Fruit fly (Drosophila melanogaster) whole organism, embryonic: ENCODE results near the gene Peritrophin-A.

Experiments
- CG10654 ChIP-seq: fragments of 200-800 bp; sonication (Bioruptor generic); optimal IDR thresholded peaks from 2 replicates; lab custom pipeline; 2016; ENCODE audit warnings: missing biosample characterization, missing genetic modification characterization
- CG11560 ChIP-seq: fragments of 200-800 bp; sonication (Bioruptor generic); IDR thresholded peaks from 3 replicates; pipeline ENCODE4 v1.3.6; 2022; ENCODE audit warnings: missing biosample characterization, missing genetic modification characterization
- CG12236 ChIP-seq: fragments of 200-800 bp; sonication (Bioruptor generic); optimal IDR thresholded peaks from 2 replicates; lab custom pipeline; 2016; ENCODE audit warnings: missing biosample characterization, missing genetic modification characterization
- CG13424 ChIP-seq: fragments of 200-800 bp; sonication (Bioruptor generic); optimal IDR thresholded peaks from 2 replicates; lab custom pipeline; 2019; ENCODE audit warnings: missing biosample characterization, mild to moderate bottlenecking, missing genetic modification characterization, moderate library complexity
- CG14667 ChIP-seq: fragments of 200-800 bp; sonication (Bioruptor generic); IDR thresholded peaks from 2 replicates; pipeline ENCODE4 v1.3.6; 2022; ENCODE audit warnings: missing biosample characterization, missing genetic modification characterization
- CG15479 ChIP-seq: fragments of 200-800 bp; sonication (Bioruptor generic); optimal IDR thresholded peaks from 3 replicates; lab custom pipeline; 2019; ENCODE audit warnings: missing biosample characterization, mild to moderate bottlenecking, missing genetic modification characterization, moderate library complexity
- CG15601 ChIP-seq: fragments of 200-800 bp; sonication (Bioruptor generic); optimal IDR thresholded peaks from 3 replicates; lab custom pipeline; 2019; ENCODE audit warnings: missing biosample characterization, mild to moderate bottlenecking, missing genetic modification characterization, moderate library complexity
- CG2202 ChIP-seq: fragments of 200-800 bp; sonication (Bioruptor generic); optimal IDR thresholded peaks from 2 replicates; lab custom pipeline; 2018; ENCODE audit warnings: missing biosample characterization, mild to moderate bottlenecking, missing genetic modification characterization
- CG34376 ChIP-seq: fragments of 200-800 bp; sonication (Bioruptor generic); optimal IDR thresholded peaks from 2 replicates; lab custom pipeline; 2018; ENCODE audit warnings: missing biosample characterization, mild to moderate bottlenecking, missing genetic modification characterization
- CG3847 ChIP-seq: fragments of 200-800 bp; sonication (Bioruptor generic); IDR thresholded peaks from 2 replicates; pipeline ENCODE4 v1.3.6; 2022; ENCODE audit warnings: missing biosample characterization, missing genetic modification characterization
- CG3995 ChIP-seq: fragments of 200-800 bp; sonication (Bioruptor generic); optimal IDR thresholded peaks from 3 replicates; lab custom pipeline; 2016; ENCODE audit warnings: missing biosample characterization, missing genetic modification characterization
- CG4328 ChIP-seq: fragments of 200-800 bp; sonication (Bioruptor generic); optimal IDR thresholded peaks from 3 replicates; lab custom pipeline; 2017; ENCODE audit warnings: missing biosample characterization, missing genetic modification reagents, missing genetic modification characterization
- CG9797 ChIP-seq: fragments of 200-800 bp; sonication (Bioruptor generic); optimal IDR thresholded peaks from 3 replicates; lab custom pipeline; 2018; ENCODE audit warnings: missing biosample characterization, mild to moderate bottlenecking, missing genetic modification characterization
- CkIIα-i1 ChIP-seq: fragments of 200-800 bp; sonication (Bioruptor generic); IDR thresholded peaks from 2 replicates; pipeline ENCODE4 v1.3.6; 2022; ENCODE audit warnings: missing biosample characterization, missing genetic modification characterization
- CrebB ChIP-seq: fragments of 200-800 bp; sonication (Bioruptor generic); optimal IDR thresholded peaks from 3 replicates; lab custom pipeline; 2018; ENCODE audit warnings: missing biosample characterization, mild to moderate bottlenecking, missing genetic modification characterization
- Dad ChIP-seq: fragments of 200-800 bp; sonication (Bioruptor generic); optimal IDR thresholded peaks from 3 replicates; lab custom pipeline; 2016; ENCODE audit warnings: missing biosample characterization, missing genetic modification characterization
- Drgx ChIP-seq: fragments of 200-800 bp; sonication (Bioruptor generic); IDR thresholded peaks from 2 replicates; pipeline ENCODE4 v1.3.6; 2022; ENCODE audit warnings: missing biosample characterization, missing genetic modification characterization
- E2f2 ChIP-seq: fragments of 200-800 bp; sonication (Bioruptor generic); IDR thresholded peaks from 2 replicates; pipeline ENCODE4 v1.3.6; 2022; ENCODE audit warnings: missing biosample characterization, missing genetic modification characterization
- GATAe ChIP-seq: fragments of 200-800 bp; sonication (Bioruptor generic); conservative IDR thresholded peaks from 2 replicates; pipeline ENCODE4 v1.3.6; 2022; ENCODE audit warnings: missing biosample characterization, missing genetic modification characterization
- HLH3B ChIP-seq: fragments of 200-800 bp; sonication (Bioruptor generic); IDR thresholded peaks from 2 replicates; pipeline ENCODE4 v1.3.6; 2022; ENCODE audit warnings: missing biosample characterization, missing genetic modification characterization
- HmgD ChIP-seq: fragments of 200-800 bp; sonication (Bioruptor generic); optimal IDR thresholded peaks from 3 replicates; lab custom pipeline; 2016; ENCODE audit warnings: missing biosample characterization, missing genetic modification characterization
- Hr3 ChIP-seq: fragments of 200-800 bp; sonication (Bioruptor generic); optimal IDR thresholded peaks from 3 replicates; lab custom pipeline; 2016; ENCODE audit warnings: missing biosample characterization, missing genetic modification characterization
- Jarid2 ChIP-seq: fragments of 200-800 bp; sonication (Bioruptor generic); optimal IDR thresholded peaks from 3 replicates; lab custom pipeline; 2017; ENCODE audit warnings: mild to moderate bottlenecking, missing biosample characterization, missing genetic modification reagents, missing genetic modification characterization
- PHDP ChIP-seq: fragments of 200-800 bp; sonication (Bioruptor generic); optimal IDR thresholded peaks from 3 replicates; lab custom pipeline; 2018; ENCODE audit warnings: missing biosample characterization, mild to moderate bottlenecking, missing genetic modification characterization, moderate library complexity
- Rfx ChIP-seq: fragments of 200-800 bp; sonication (Bioruptor generic); IDR thresholded peaks from 2 replicates; pipeline ENCODE4 v1.3.6; 2022; ENCODE audit warnings: missing biosample characterization, missing genetic modification characterization
- Tbp ChIP-seq: fragments of >200 bp; optimal IDR thresholded peaks from 2 replicates; lab custom pipeline; 2018; ENCODE audit warnings: missing biosample characterization, missing genetic modification characterization
- bab2 ChIP-seq: fragments of 200-800 bp; sonication (Bioruptor generic); optimal IDR thresholded peaks from 2 replicates; lab custom pipeline; 2016; ENCODE audit warnings: missing biosample characterization, missing genetic modification characterization
- cad ChIP-seq: fragments of >200 bp; optimal IDR thresholded peaks from 2 replicates; lab custom pipeline; 2017; ENCODE audit warnings: missing biosample characterization, missing genetic modification characterization
- chn ChIP-seq: fragments of 200-800 bp; sonication (Bioruptor generic); optimal IDR thresholded peaks from 2 replicates; lab custom pipeline; 2016; ENCODE audit warnings: missing biosample characterization, missing genetic modification characterization
- corto ChIP-seq: fragments of 200-800 bp; sonication (Bioruptor generic); optimal IDR thresholded peaks from 2 replicates; lab custom pipeline; 2016; ENCODE audit warnings: missing biosample characterization, mild to moderate bottlenecking, missing genetic modification characterization, moderate library complexity
- danr ChIP-seq: fragments of 200-800 bp; sonication (Bioruptor generic); IDR thresholded peaks from 2 replicates; pipeline ENCODE4 v1.3.6; 2022; ENCODE audit warnings: missing biosample characterization, missing genetic modification characterization
- dmrt99B ChIP-seq: fragments of 200-800 bp; sonication (Bioruptor generic); optimal IDR thresholded peaks from 2 replicates; lab custom pipeline; 2018; ENCODE audit warnings: missing biosample characterization, mild to moderate bottlenecking, missing genetic modification characterization, moderate library complexity
- eve ChIP-seq, 2 experiments: fragments of >200 bp; optimal IDR thresholded peaks; 2 replicates each; lab custom pipeline; 2017; ENCODE audit warnings: missing biosample characterization in 2 of 2, missing genetic modification characterization in 2 of 2
- ewg ChIP-seq: fragments of 200-800 bp; sonication (Bioruptor generic); optimal IDR thresholded peaks from 3 replicates; lab custom pipeline; 2017; ENCODE audit warnings: mild to moderate bottlenecking, missing biosample characterization, missing genetic modification reagents, missing genetic modification characterization
- gro ChIP-seq: fragments of 200-800 bp; sonication (Bioruptor generic); optimal IDR thresholded peaks from 2 replicates; lab custom pipeline; 2016; ENCODE audit warnings: missing biosample characterization, missing genetic modification characterization
- hb ChIP-seq: fragments of 200-800 bp; sonication (Bioruptor generic); IDR thresholded peaks from 3 replicates; pipeline ENCODE4 v1.3.6; 2022; ENCODE audit warnings: missing biosample characterization, missing genetic modification characterization; ENCODE audit not compliant: partially characterized antibody
- jumu ChIP-seq: fragments of 200-800 bp; sonication (Bioruptor generic); optimal IDR thresholded peaks from 3 replicates; lab custom pipeline; 2016; ENCODE audit warnings: missing biosample characterization, missing genetic modification characterization
- kah ChIP-seq: fragments of 200-800 bp; sonication (Bioruptor generic); optimal IDR thresholded peaks from 2 replicates; lab custom pipeline; 2018; ENCODE audit warnings: missing biosample characterization, mild to moderate bottlenecking, missing genetic modification characterization
- nerfin-1 ChIP-seq: fragments of 200-800 bp; sonication (Bioruptor generic); optimal IDR thresholded peaks from 3 replicates; lab custom pipeline; 2019; ENCODE audit warnings: missing biosample characterization, mild to moderate bottlenecking, missing genetic modification characterization, moderate library complexity
- odd ChIP-seq: fragments of 200-800 bp; sonication (Bioruptor generic); optimal IDR thresholded peaks from 2 replicates; lab custom pipeline; 2017; ENCODE audit warnings: missing biosample characterization, mild to moderate bottlenecking, missing genetic modification characterization
- onecut ChIP-seq: fragments of 200-800 bp; sonication (Bioruptor generic); IDR thresholded peaks from 2 replicates; pipeline ENCODE4 v1.3.6; 2022; ENCODE audit warnings: missing biosample characterization, missing genetic modification characterization
- psq ChIP-seq: fragments of 200-800 bp; sonication (Bioruptor generic); optimal IDR thresholded peaks from 2 replicates; lab custom pipeline; 2017; ENCODE audit warnings: missing biosample characterization, missing genetic modification characterization
- pzg ChIP-seq: fragments of 200-800 bp; sonication (Bioruptor generic); optimal IDR thresholded peaks from 3 replicates; lab custom pipeline; 2018; ENCODE audit warnings: missing biosample characterization, mild to moderate bottlenecking, missing genetic modification characterization, moderate library complexity
- repo ChIP-seq: fragments of 200-800 bp; sonication (Bioruptor generic); optimal IDR thresholded peaks from 2 replicates; lab custom pipeline; 2016; ENCODE audit warnings: missing biosample characterization, missing genetic modification characterization
- schlank ChIP-seq: fragments of 200-800 bp; sonication (Bioruptor generic); optimal IDR thresholded peaks from 2 replicates; lab custom pipeline; 2018; ENCODE audit warnings: missing biosample characterization, mild to moderate bottlenecking, missing genetic modification characterization
- slou ChIP-seq: fragments of 200-800 bp; sonication (Bioruptor generic); optimal IDR thresholded peaks from 3 replicates; lab custom pipeline; 2016; ENCODE audit warnings: missing biosample characterization, missing genetic modification characterization
- sr ChIP-seq: fragments of 200-800 bp; sonication (Bioruptor generic); IDR thresholded peaks from 3 replicates; pipeline ENCODE4 v1.3.6; 2022; ENCODE audit warnings: missing biosample characterization, missing genetic modification characterization
- stwl ChIP-seq: fragments of 200-800 bp; sonication (Bioruptor generic); optimal IDR thresholded peaks from 3 replicates; lab custom pipeline; 2018; ENCODE audit warnings: missing biosample characterization, mild to moderate bottlenecking, missing genetic modification characterization, moderate library complexity
- trem ChIP-seq: fragments of 200-800 bp; optimal IDR thresholded peaks from 3 replicates; lab custom pipeline; 2019; ENCODE audit warnings: missing biosample characterization, mild to moderate bottlenecking, missing genetic modification characterization, moderate library complexity
- vfl ChIP-seq: fragments of 200-800 bp; sonication (Bioruptor generic); optimal IDR thresholded peaks from 2 replicates; lab custom pipeline; 2016; ENCODE audit warnings: missing biosample characterization, missing genetic modification characterization

Gene Peritrophin-A

DNA sequence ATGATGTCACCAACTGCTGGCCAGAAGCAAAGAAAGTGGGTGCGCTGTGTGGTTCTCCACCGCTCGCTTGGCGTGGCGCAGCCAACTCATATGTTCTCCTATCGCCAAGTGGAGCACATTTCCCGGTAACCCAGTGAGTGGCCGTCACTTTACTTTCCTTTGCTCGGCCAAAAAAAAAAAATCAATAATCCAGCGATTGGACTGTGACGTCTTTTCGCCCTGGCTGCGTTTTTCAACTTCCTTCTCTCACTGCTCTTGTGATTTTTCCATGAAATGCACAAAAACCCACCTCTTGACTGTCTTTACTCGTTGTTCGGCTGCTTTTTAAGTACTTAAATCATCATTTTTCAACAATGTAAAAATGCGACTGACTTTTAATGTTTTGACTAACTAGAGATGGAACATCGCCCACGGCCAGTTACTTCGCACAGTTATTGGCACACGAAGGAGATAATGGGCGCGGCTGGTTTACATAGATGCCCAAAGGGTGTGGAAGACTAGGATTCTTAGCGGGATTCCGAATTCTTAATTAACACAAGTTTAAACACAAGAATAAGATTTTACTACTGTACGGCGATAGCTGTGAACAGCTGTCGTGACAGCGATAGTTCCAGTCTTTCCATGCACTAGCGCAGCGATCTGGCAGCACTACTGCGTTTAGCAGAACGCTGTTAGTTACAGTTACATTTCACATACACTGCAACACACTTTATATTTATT, 8.5 kb upstream of the Peritrophin-A start, which contains the start of gene sw (continued):
- peak; percentile 32 for TF ChIP-seq CG4328 (GFP tag; lab: Kevin White, UChicago)
- TF ChIP-seq CkIIα-i1 (GFP tag; lab: Robert Waterston, UW), result no peak
- peak; percentile 11 for TF ChIP-seq CG9797 (GFP tag; lab: Kevin White, UChicago)
- TF ChIP-seq CG10654 (GFP tag; lab: Kevin White, UChicago), result peak; percentile 24
- peak; percentile 92 for TF ChIP-seq onecut (GFP tag; lab: Robert Waterston, UW)
- peak; percentile 62 for TF ChIP-seq trem (tag; lab: Kevin White, UChicago)
- peak; percentile 39 for TF ChIP-seq nerfin-1 (tag; lab: Kevin White, UChicago)
- TF ChIP-seq hb (GFP tag; lab: Robert Waterston, UW), result peak; percentile 95
- peak; percentile 23 for TF ChIP-seq gro (GFP tag; lab: Kevin White, UChicago)
- TF ChIP-seq CG3995 (GFP tag; lab: Kevin White, UChicago), result peak; percentile 97
- TF ChIP-seq Dad (GFP tag; lab: Kevin White, UChicago), result peak; percentile 57
- TF ChIP-seq Drgx (GFP tag; lab: Robert Waterston, UW), result no peak
- TF ChIP-seq chn (GFP tag; lab: Kevin White, UChicago), result peak; percentile 41
- TF ChIP-seq odd (GFP tag; lab: Kevin White, UChicago), result peak; percentile 6
- no peak for TF ChIP-seq sr
- TF ChIP-seq Rfx, result peak; percentile 88
- peak; percentile 51 for TF ChIP-seq PHDP (tag; lab: Kevin White, UChicago)
- peak; percentile 16 for TF ChIP-seq psq (GFP tag; lab: Kevin White, UChicago)
- TF ChIP-seq GATAe, result 0 out of 2 replicates have a peak, but pooled peaks have one; percentile 29
- TF ChIP-seq danr (GFP tag; lab: Robert Waterston, UW), result 0 out of 2 replicates have a peak, but pooled peaks have one; percentile 8
- TF ChIP-seq CrebB, result peak; percentile 31
- TF ChIP-seq Tbp (GFP tag; lab: Kevin White, UChicago), result no peak
- TF ChIP-seq Hr3, result peak; percentile 35
- TF ChIP-seq kah, result no peak
- TF ChIP-seq CG3847, result peak; percentile 92
- TF ChIP-seq CG2202, result peak; percentile 6
- no peak for TF ChIP-seq repo (GFP tag; lab: Kevin White, UChicago)
- peak; percentile 25 for TF ChIP-seq Jarid2 (GFP tag; lab: Kevin White, UChicago)
- peak; percentile 33 for TF ChIP-seq ewg (GFP tag; lab: Kevin White, UChicago)
- TF ChIP-seq stwl, result peak; percentile 47
- TF ChIP-seq slou (GFP tag; lab: Kevin White, UChicago), result peak; percentile 10
- TF ChIP-seq cad, result no peak
- peak; percentile 2 for TF ChIP-seq schlank (tag; lab: Kevin White, UChicago)
- no peak for TF ChIP-seq corto (GFP tag; lab: Kevin White, UChicago)
- no peak for TF ChIP-seq CG12236 (GFP tag; lab: Kevin White, UChicago)
- TF ChIP-seq CG13424, result peak; percentile 80
- TF ChIP-seq eve (GFP tag; optimal IDR thresholded peaks at IDR 0.05; lab: Kevin White, UChicago), result no peak
- TF ChIP-seq CG15601, result peak; percentile 47
- peak; percentile 60 for TF ChIP-seq jumu (GFP tag; lab: Kevin White, UChicago)
- TF ChIP-seq CG34376, result peak; percentile 21
- no peak for TF ChIP-seq vfl
- no peak for TF ChIP-seq CG15479 (GFP tag; lab: Kevin White, UChicago)
- peak; percentile 53 for TF ChIP-seq dmrt99B
- TF ChIP-seq bab2 (GFP tag; lab: Kevin White, UChicago), result peak; percentile 54
- peak; percentile 54; the same call in 2 of the 3 replicates for TF ChIP-seq CG11560
- TF ChIP-seq CG14667, result peak; percentile 51; the same call in 1 of the 2 replicates
- peak; percentile 22; the same call in 1 of the 2 replicates for TF ChIP-seq HLH3B (GFP tag; lab: Robert Waterston, UW)
- no peak for TF ChIP-seq HmgD (GFP tag; lab: Kevin White, UChicago)
- peak; percentile 58 for TF ChIP-seq E2f2 (GFP tag; lab: Robert Waterston, UW)
- peak; percentile 64 for TF ChIP-seq pzg (GFP tag; lab: Kevin White, UChicago)
